Fruit fly (Drosophila melanogaster) whole organism, embryonic: Measurements from ENCODE around the gene CG11597.

Source experiments
- Atf3 ChIP-seq: fragments of 200-800 bp; sonication (Bioruptor generic); optimal IDR thresholded peaks from 3 replicates; lab custom pipeline; 2016; ENCODE audit warnings: missing biosample characterization, missing genetic modification characterization
- C15 ChIP-seq: fragments of 200-800 bp; sonication (Bioruptor generic); IDR thresholded peaks from 3 replicates; pipeline ENCODE4 v1.3.6; 2022; ENCODE audit warnings: missing biosample characterization, missing genetic modification characterization
- CG14860 ChIP-seq: fragments of 200-800 bp; sonication (Bioruptor generic); IDR thresholded peaks from 3 replicates; pipeline ENCODE4 v1.3.6; 2022; ENCODE audit warnings: missing biosample characterization, missing genetic modification characterization; ENCODE audit not compliant: partially characterized antibody
- CG16779 ChIP-seq: fragments of 200-800 bp; sonication (Bioruptor generic); IDR thresholded peaks from 2 replicates; pipeline ENCODE4 v1.3.6; 2022; ENCODE audit warnings: missing biosample characterization, missing genetic modification characterization
- CG16815 ChIP-seq: fragments of 200-800 bp; sonication (Bioruptor generic); optimal IDR thresholded peaks from 3 replicates; lab custom pipeline; 2017; ENCODE audit warnings: missing biosample characterization, mild to moderate bottlenecking, missing genetic modification characterization
- CG16863 ChIP-seq: fragments of 200-800 bp; sonication (Bioruptor generic); optimal IDR thresholded peaks from 3 replicates; lab custom pipeline; 2016; ENCODE audit warnings: missing biosample characterization, missing genetic modification characterization
- CG17612 ChIP-seq: fragments of 200-800 bp; sonication (Bioruptor generic); IDR thresholded peaks from 2 replicates; pipeline ENCODE4 v1.3.6; 2022; ENCODE audit warnings: missing biosample characterization, missing genetic modification characterization
- CG18262 ChIP-seq: fragments of 200-800 bp; optimal IDR thresholded peaks from 3 replicates; lab custom pipeline; 2019; ENCODE audit warnings: missing biosample characterization, mild to moderate bottlenecking, missing genetic modification characterization, moderate library complexity
- CG2116 ChIP-seq: fragments of 200-800 bp; sonication (Bioruptor generic); optimal IDR thresholded peaks from 3 replicates; lab custom pipeline; 2018; ENCODE audit warnings: missing biosample characterization, mild to moderate bottlenecking, missing genetic modification characterization
- CG30431 ChIP-seq: fragments of 200-800 bp; sonication (Bioruptor generic); optimal IDR thresholded peaks from 2 replicates; lab custom pipeline; 2017; ENCODE audit warnings: missing biosample characterization, missing genetic modification characterization
- CG3065 ChIP-seq: fragments of 200-800 bp; sonication (Bioruptor generic); optimal IDR thresholded peaks from 2 replicates; lab custom pipeline; 2016; ENCODE audit warnings: missing biosample characterization, missing genetic modification characterization
- CG32532 ChIP-seq: fragments of 200-800 bp; sonication (Bioruptor generic); IDR thresholded peaks from 2 replicates; pipeline ENCODE4 v1.3.6; 2022; ENCODE audit warnings: missing biosample characterization, missing genetic modification characterization
- CG4328 ChIP-seq: fragments of 200-800 bp; sonication (Bioruptor generic); optimal IDR thresholded peaks from 3 replicates; lab custom pipeline; 2017; ENCODE audit warnings: missing biosample characterization, missing genetic modification reagents, missing genetic modification characterization
- CG4707 ChIP-seq: fragments of 200-800 bp; sonication (Bioruptor generic); optimal IDR thresholded peaks from 2 replicates; lab custom pipeline; 2018; ENCODE audit warnings: missing biosample characterization, mild to moderate bottlenecking, missing genetic modification characterization, moderate library complexity
- CG8388 ChIP-seq: fragments of 200-800 bp; sonication (Bioruptor generic); optimal IDR thresholded peaks from 2 replicates; lab custom pipeline; 2019; ENCODE audit warnings: missing biosample characterization, mild to moderate bottlenecking, missing genetic modification characterization, moderate library complexity
- Chrac-16 ChIP-seq: fragments of 200-800 bp; sonication (Bioruptor generic); optimal IDR thresholded peaks from 3 replicates; lab custom pipeline; 2016; ENCODE audit warnings: missing biosample characterization, missing genetic modification characterization
- Deaf1 ChIP-seq: fragments of 200-800 bp; optimal IDR thresholded peaks from 3 replicates; lab custom pipeline; 2019; ENCODE audit warnings: missing biosample characterization, mild to moderate bottlenecking, missing genetic modification characterization, moderate library complexity
- Dll ChIP-seq: fragments of 200-800 bp; sonication (Bioruptor generic); IDR thresholded peaks from 4 replicates; pipeline ENCODE4 v1.3.6; 2022; ENCODE audit warnings: missing biosample characterization, missing genetic modification characterization; ENCODE audit not compliant: partially characterized antibody
- E2f2 ChIP-seq: fragments of 200-800 bp; sonication (Bioruptor generic); IDR thresholded peaks from 2 replicates; pipeline ENCODE4 v1.3.6; 2022; ENCODE audit warnings: missing biosample characterization, missing genetic modification characterization
- Ets65A ChIP-seq: fragments of 200-800 bp; sonication (Bioruptor generic); peaks from one replicate; lab custom pipeline; 2016; ENCODE audit warnings: missing biosample characterization, missing genetic modification characterization
- Med ChIP-seq: fragments of 200-800 bp; sonication (Bioruptor generic); peaks from one replicate; lab custom pipeline; 2016; ENCODE audit warnings: missing biosample characterization, missing genetic modification characterization, mild to moderate bottlenecking, inconsistent platforms, moderate library complexity
- NC2β ChIP-seq: fragments of 200-800 bp; sonication (Bioruptor generic); optimal IDR thresholded peaks from 2 replicates; lab custom pipeline; 2016; ENCODE audit warnings: missing biosample characterization, missing genetic modification characterization
- NK7.1 ChIP-seq: fragments of 200-800 bp; sonication (Bioruptor generic); optimal IDR thresholded peaks from 3 replicates; lab custom pipeline; 2016; ENCODE audit warnings: missing biosample characterization, missing genetic modification characterization
- NfI ChIP-seq: fragments of 200-800 bp; sonication (Bioruptor generic); optimal IDR thresholded peaks from 3 replicates; lab custom pipeline; 2018; ENCODE audit warnings: missing biosample characterization, mild to moderate bottlenecking, missing genetic modification characterization, moderate library complexity
- Oli ChIP-seq: fragments of 200-800 bp; sonication (Bioruptor generic); optimal IDR thresholded peaks from 2 replicates; lab custom pipeline; 2018; ENCODE audit warnings: missing biosample characterization, mild to moderate bottlenecking, missing genetic modification characterization, moderate library complexity
- Pdp1 ChIP-seq, 2 experiments: fragments of 200-800 bp; sonication (Bioruptor generic); optimal IDR thresholded peaks; 3 replicates each; lab custom pipeline; 2016; ENCODE audit warnings: missing biosample characterization in 2 of 2, missing genetic modification characterization in 2 of 2, mild to moderate bottlenecking in 1 of 2, moderate library complexity in 1 of 2
- Rx ChIP-seq: fragments of 200-800 bp; sonication (Bioruptor generic); IDR thresholded peaks from 2 replicates; pipeline ENCODE4 v1.3.6; 2022; ENCODE audit warnings: missing biosample characterization, missing genetic modification characterization
- Six4 ChIP-seq: fragments of 200-800 bp; sonication (Bioruptor generic); optimal IDR thresholded peaks from 2 replicates; lab custom pipeline; 2016; ENCODE audit warnings: missing biosample characterization, missing genetic modification characterization
- Trl ChIP-seq, 3 experiments: fragments of >200 bp in 2 of 3; fragments of 200-800 bp in 1 of 3; sonication (Bioruptor generic) in 1 of 3; optimal IDR thresholded peaks; 2 replicates in 1 of 3; 3 replicates in 2 of 3; lab custom pipeline; 2016 to 2017; ENCODE audit warnings: missing biosample characterization in 1 of 3, missing genetic modification characterization in 1 of 3
- Usf ChIP-seq: fragments of 200-800 bp; sonication (Bioruptor generic); optimal IDR thresholded peaks from 2 replicates; lab custom pipeline; 2017; ENCODE audit warnings: missing genotype, missing biosample characterization, missing genetic modification characterization
- cg ChIP-seq: fragments of 200-800 bp; sonication (Bioruptor generic); optimal IDR thresholded peaks from 3 replicates; lab custom pipeline; 2019; ENCODE audit warnings: missing biosample characterization, mild to moderate bottlenecking, missing genetic modification characterization, moderate library complexity
- ci ChIP-seq: fragments of 200-800 bp; sonication (Bioruptor generic); IDR thresholded peaks from 3 replicates; pipeline ENCODE4 v1.3.6; 2022; ENCODE audit warnings: missing biosample characterization, missing genetic modification characterization
- crc ChIP-seq: fragments of 200-800 bp; sonication (Bioruptor generic); optimal IDR thresholded peaks from 2 replicates; lab custom pipeline; 2016; ENCODE audit warnings: missing biosample characterization, missing genetic modification characterization
- crol ChIP-seq: fragments of 200-800 bp; sonication (Bioruptor generic); IDR thresholded peaks from 2 replicates; pipeline ENCODE4 v1.3.6; 2022; ENCODE audit warnings: missing biosample characterization, missing genetic modification characterization
- dati ChIP-seq: fragments of 200-800 bp; sonication (Bioruptor generic); IDR thresholded peaks from 2 replicates; pipeline ENCODE4 v1.3.6; 2022; ENCODE audit warnings: missing biosample characterization, missing genetic modification characterization
- en ChIP-seq: fragments of 200-800 bp; sonication (Bioruptor generic); optimal IDR thresholded peaks from 2 replicates; lab custom pipeline; 2016; ENCODE audit warnings: missing biosample characterization, missing genetic modification characterization
- exex ChIP-seq: fragments of 200-800 bp; sonication (Bioruptor generic); optimal IDR thresholded peaks from 4 replicates; lab custom pipeline; 2018; ENCODE audit warnings: missing biosample characterization, mild to moderate bottlenecking, missing genetic modification characterization, moderate library complexity
- gce ChIP-seq: fragments of 200-800 bp; sonication (Bioruptor generic); IDR thresholded peaks from 3 replicates; pipeline ENCODE4 v1.3.6; 2022; ENCODE audit warnings: missing biosample characterization, missing genetic modification characterization
- grn ChIP-seq: fragments of 200-800 bp; sonication (Bioruptor generic); optimal IDR thresholded peaks from 3 replicates; lab custom pipeline; 2017; ENCODE audit warnings: missing biosample characterization, missing genetic modification characterization
- gsb ChIP-seq: fragments of 200-800 bp; sonication (Bioruptor generic); IDR thresholded peaks from 2 replicates; pipeline ENCODE4 v1.3.6; 2022; ENCODE audit warnings: missing biosample characterization, missing genetic modification characterization
- h ChIP-seq: fragments of >200 bp; optimal IDR thresholded peaks from 2 replicates; lab custom pipeline; 2017
- ken ChIP-seq: fragments of 200-800 bp; sonication (Bioruptor generic); IDR thresholded peaks from 3 replicates; pipeline ENCODE4 v1.3.6; 2022; ENCODE audit warnings: missing biosample characterization, missing genetic modification characterization
- klu ChIP-seq: fragments of 200-800 bp; sonication (Bioruptor generic); IDR thresholded peaks from 2 replicates; pipeline ENCODE4 v1.3.6; 2022; ENCODE audit warnings: missing biosample characterization, missing genetic modification characterization
- lab ChIP-seq: fragments of 200-800 bp; sonication (Bioruptor generic); optimal IDR thresholded peaks from 3 replicates; lab custom pipeline; 2017; ENCODE audit warnings: missing biosample characterization, missing genetic modification characterization, mild to moderate bottlenecking, moderate library complexity, missing genetic modification reagents
- nerfin-1 ChIP-seq: fragments of 200-800 bp; sonication (Bioruptor generic); optimal IDR thresholded peaks from 3 replicates; lab custom pipeline; 2019; ENCODE audit warnings: missing biosample characterization, mild to moderate bottlenecking, missing genetic modification characterization, moderate library complexity
- pho ChIP-seq: fragments of 200-800 bp; sonication (Bioruptor generic); optimal IDR thresholded peaks from 2 replicates; lab custom pipeline; 2016; ENCODE audit warnings: missing biosample characterization, missing genetic modification characterization
- ranshi ChIP-seq: fragments of 200-800 bp; sonication (Bioruptor generic); IDR thresholded peaks from 2 replicates; pipeline ENCODE4 v1.3.6; 2022; ENCODE audit warnings: missing biosample characterization, missing genetic modification characterization
- repo ChIP-seq: fragments of 200-800 bp; sonication (Bioruptor generic); optimal IDR thresholded peaks from 2 replicates; lab custom pipeline; 2016; ENCODE audit warnings: missing biosample characterization, missing genetic modification characterization
- rib ChIP-seq: fragments of 200-800 bp; sonication (Bioruptor generic); IDR thresholded peaks from 2 replicates; pipeline ENCODE4 v1.3.6; 2022; ENCODE audit warnings: missing biosample characterization, missing genetic modification characterization
- scrt ChIP-seq: fragments of 200-800 bp; sonication (Bioruptor generic); optimal IDR thresholded peaks from 2 replicates; lab custom pipeline; 2018; ENCODE audit warnings: missing biosample characterization, mild to moderate bottlenecking, missing genetic modification characterization, moderate library complexity
- slp2 ChIP-seq: fragments of 200-800 bp; sonication (Bioruptor generic); optimal IDR thresholded peaks from 2 replicates; lab custom pipeline; 2016; ENCODE audit warnings: missing biosample characterization, missing genetic modification characterization
- sug ChIP-seq: fragments of 200-800 bp; optimal IDR thresholded peaks from 2 replicates; lab custom pipeline; 2019; ENCODE audit warnings: missing biosample characterization, mild to moderate bottlenecking, missing genetic modification characterization, moderate library complexity

Gene CG11597

dm6 chr3L:11776731-11777130 lies 45.3 kb downstream of the CG11597 start, which contains the start of gene CG14131 (continued):
- TF ChIP-seq Dll (GFP tag; lab: Robert Waterston, UW): no peak
- no peak for TF ChIP-seq E2f2
- TF ChIP-seq repo (GFP tag; lab: Kevin White, UChicago): no peak
- TF ChIP-seq CG4707: no peak
- no peak for TF ChIP-seq CG16779 (GFP tag; lab: Robert Waterston, UW)
- no peak for TF ChIP-seq NK7.1
- no peak for TF ChIP-seq Atf3
- no peak for TF ChIP-seq nerfin-1 (tag; lab: Kevin White, UChicago)
- no peak for TF ChIP-seq ken (GFP tag; lab: Robert Waterston, UW)
- TF ChIP-seq Med (GFP tag; lab: Kevin White, UChicago): peak; percentile 65
- TF ChIP-seq Pdp1 (GFP tag; optimal IDR thresholded peaks at IDR 0.05; lab: Kevin White, UChicago): peak in 1 of 2 experiments; percentile 30
- peak; percentile 83 for TF ChIP-seq Deaf1 (tag; lab: Kevin White, UChicago)
- TF ChIP-seq Six4: no peak
- TF ChIP-seq gsb (GFP tag; lab: Robert Waterston, UW): no peak
- no peak for TF ChIP-seq CG18262
- TF ChIP-seq ranshi (GFP tag; lab: Robert Waterston, UW): no peak
- TF ChIP-seq slp2 (GFP tag; lab: Kevin White, UChicago): no peak
- TF ChIP-seq CG32532 (GFP tag; lab: Robert Waterston, UW): peak; percentile 38; the same call in 1 of the 2 replicates
- TF ChIP-seq gce (GFP tag; lab: Robert Waterston, UW): no peak
- TF ChIP-seq CG3065: no peak
- no peak for TF ChIP-seq CG16863 (GFP tag; lab: Kevin White, UChicago)
- TF ChIP-seq h: no peak
- TF ChIP-seq CG14860 (GFP tag; lab: Robert Waterston, UW): no peak
- no peak for TF ChIP-seq klu (GFP tag; lab: Robert Waterston, UW)
- TF ChIP-seq CG2116 (GFP tag; lab: Kevin White, UChicago): no peak
- peak; percentile 39 to 70 for TF ChIP-seq Trl (optimal IDR thresholded peaks at IDR 0.05; lab: Kevin White, UChicago)
- no peak for TF ChIP-seq Trl (GFP tag; optimal IDR thresholded peaks at IDR 0.05; lab: Kevin White, UChicago)
- peak; percentile 48 for TF ChIP-seq sug
- TF ChIP-seq crol (GFP tag; lab: Robert Waterston, UW): no peak
- peak; percentile 99 for TF ChIP-seq exex (tag; lab: Kevin White, UChicago)
- TF ChIP-seq rib (GFP tag; lab: Robert Waterston, UW): peak; percentile 22; the same call in 1 of the 2 replicates
- no peak for TF ChIP-seq Oli (tag; lab: Kevin White, UChicago)
- TF ChIP-seq CG17612: no peak
- TF ChIP-seq dati (GFP tag; lab: Robert Waterston, UW): no peak
- no peak for TF ChIP-seq Usf
- no peak for TF ChIP-seq NC2β (GFP tag; lab: Kevin White, UChicago)
- no peak for TF ChIP-seq Rx (GFP tag; lab: Robert Waterston, UW)
- TF ChIP-seq Chrac-16 (GFP tag; lab: Kevin White, UChicago): no peak
- no peak for TF ChIP-seq NfI
- no peak for TF ChIP-seq pho (GFP tag; lab: Kevin White, UChicago)
- TF ChIP-seq cg (GFP tag; lab: Kevin White, UChicago): no peak
- TF ChIP-seq ci: peak; percentile 18; the same call in 1 of the 3 replicates
- TF ChIP-seq CG4328: no peak
- no peak for TF ChIP-seq crc (GFP tag; lab: Kevin White, UChicago)
- TF ChIP-seq CG30431 (GFP tag; lab: Kevin White, UChicago): no peak
- no peak for TF ChIP-seq CG8388 (GFP tag; lab: Kevin White, UChicago)
- TF ChIP-seq en (GFP tag; lab: Kevin White, UChicago): no peak
- TF ChIP-seq lab: peak; percentile 26
- TF ChIP-seq Ets65A: no peak
- no peak for TF ChIP-seq C15 (GFP tag; lab: Robert Waterston, UW)
- peak; percentile 93 for TF ChIP-seq grn (GFP tag; lab: Kevin White, UChicago)
- no peak for TF ChIP-seq scrt (GFP tag; lab: Kevin White, UChicago)
- no peak for TF ChIP-seq CG16815 (GFP tag; lab: Kevin White, UChicago)
